Fruit fly (Drosophila melanogaster): ENCODE measurements around the gene CG32037.
A peak's percentile ranks its signal among the peaks of the same experiment; 100 is the strongest.

Gene CG32037

DNA sequence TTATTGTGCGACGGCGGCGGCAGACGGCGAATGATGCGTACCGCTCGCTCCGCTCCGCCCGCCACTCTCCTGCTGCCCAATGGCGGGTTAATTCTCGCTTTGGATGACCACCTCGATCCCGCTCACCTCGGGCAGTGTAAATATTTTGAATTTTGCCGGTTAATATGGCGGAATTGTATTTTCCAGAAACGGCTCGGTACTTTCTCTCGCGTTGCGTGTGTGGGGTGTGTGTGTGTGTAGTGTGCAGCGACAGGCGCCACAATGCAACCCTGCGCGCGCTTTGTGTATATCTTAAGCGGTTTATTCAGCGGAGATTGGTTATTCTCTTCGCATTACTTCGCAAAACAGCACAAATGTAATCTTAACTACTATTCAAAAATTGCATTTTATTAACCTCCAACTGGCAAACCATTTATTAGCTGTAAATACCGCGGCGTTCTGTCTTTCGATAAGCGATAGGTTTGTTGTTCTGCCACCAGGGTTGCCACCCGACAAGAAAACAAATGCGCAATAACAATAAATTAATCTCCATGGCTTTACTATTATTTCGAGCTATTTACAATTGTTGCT, 36.1 kb downstream of the CG32037 start, which contains the start of the genes phol and CG3552 (continued):
- TF ChIP-seq CG3163 (GFP tag; optimal IDR thresholded peaks at IDR 0.05), result no peak
- peak; percentile 61 for TF ChIP-seq abd-A (tag; optimal IDR thresholded peaks at IDR 0.05)
- TF ChIP-seq CG2116 (GFP tag; optimal IDR thresholded peaks at IDR 0.05), result peak; percentile 98
- TF ChIP-seq Nf-YA (GFP tag; IDR thresholded peaks at IDR 0.05), result no peak
- no peak for TF ChIP-seq CG7556 (GFP tag; optimal IDR thresholded peaks at IDR 0.05)
- peak; percentile 18 for TF ChIP-seq fu2 (GFP tag; optimal IDR thresholded peaks at IDR 0.05)
- peak; percentile 64 for TF ChIP-seq sens (GFP tag)
- no peak for TF ChIP-seq Ada2b (GFP tag; IDR thresholded peaks at IDR 0.05)
- no peak for TF ChIP-seq CG14014 (GFP tag; IDR thresholded peaks at IDR 0.05)
- TF ChIP-seq gsb (GFP tag; IDR thresholded peaks at IDR 0.05), result no peak
- TF ChIP-seq dm (GFP tag; optimal IDR thresholded peaks at IDR 0.05), result peak; percentile 68
- no peak for TF ChIP-seq chn (GFP tag; optimal IDR thresholded peaks at IDR 0.05)
- TF ChIP-seq Max (GFP tag; optimal IDR thresholded peaks at IDR 0.05), result no peak
- TF ChIP-seq lilli (GFP tag; optimal IDR thresholded peaks at IDR 0.05), result peak; percentile 24
- no peak for TF ChIP-seq toy (GFP tag; IDR thresholded peaks at IDR 0.05)
- peak; percentile 85 for TF ChIP-seq cg (GFP tag; optimal IDR thresholded peaks at IDR 0.05)
- TF ChIP-seq CG9609 (GFP tag; optimal IDR thresholded peaks at IDR 0.05), result no peak
- TF ChIP-seq CHES-1-like (GFP tag; optimal IDR thresholded peaks at IDR 0.05), result peak; percentile 17
- no peak for TF ChIP-seq kni (GFP tag; optimal IDR thresholded peaks at IDR 0.05)
- no peak for TF ChIP-seq tgo (GFP tag; IDR thresholded peaks at IDR 0.05)
- TF ChIP-seq CG15514 (GFP tag; optimal IDR thresholded peaks at IDR 0.05), result peak; percentile 54
- TF ChIP-seq bab2 (GFP tag; optimal IDR thresholded peaks at IDR 0.05), result peak; percentile 20
- TF ChIP-seq Dp (GFP tag; optimal IDR thresholded peaks at IDR 0.05), result peak; percentile 48
- peak; percentile 24 for TF ChIP-seq CoRest (tag; optimal IDR thresholded peaks at IDR 0.05)
- TF ChIP-seq luna (GFP tag; optimal IDR thresholded peaks at IDR 0.05), result no peak
- peak; percentile 29 for TF ChIP-seq CG12659 (GFP tag; optimal IDR thresholded peaks at IDR 0.05)
- peak; percentile 83 for TF ChIP-seq CG15479 (GFP tag; optimal IDR thresholded peaks at IDR 0.05)
- no peak for TF ChIP-seq Deaf1 (tag; optimal IDR thresholded peaks at IDR 0.05)
- TF ChIP-seq CG13624 (GFP tag; optimal IDR thresholded peaks at IDR 0.05), result peak; percentile 88
- no peak for TF ChIP-seq croc (GFP tag; conservative IDR thresholded peaks at IDR 0.05)
- peak; percentile 52; the same call in 2 of the 3 replicates for TF ChIP-seq CG14860 (GFP tag; IDR thresholded peaks at IDR 0.05; ENCODE audit: partially characterized antibody)
- no peak for TF ChIP-seq NC2α (GFP tag; optimal IDR thresholded peaks at IDR 0.05)
- TF ChIP-seq CG30403 (GFP tag; optimal IDR thresholded peaks at IDR 0.05), result peak; percentile 8
- TF ChIP-seq Sry-δ (GFP tag; optimal IDR thresholded peaks at IDR 0.05), result peak; percentile 62
- peak; percentile 35 for TF ChIP-seq lab (GFP tag; optimal IDR thresholded peaks at IDR 0.05)
- peak; percentile 3 for TF ChIP-seq hkb (optimal IDR thresholded peaks at IDR 0.05)
- TF ChIP-seq hkb (GFP tag; IDR thresholded peaks at IDR 0.05), result no peak
- peak; percentile 18 for TF ChIP-seq Abd-B (GFP tag; optimal IDR thresholded peaks at IDR 0.05)
- no peak for TF ChIP-seq Eip74EF (GFP tag; optimal IDR thresholded peaks at IDR 0.05)
- TF ChIP-seq CG34422 (GFP tag; IDR thresholded peaks at IDR 0.05), result peak; percentile 81
- TF ChIP-seq ind (GFP tag; optimal IDR thresholded peaks at IDR 0.05), result no peak
- peak; percentile 64 for TF ChIP-seq Dref (GFP tag; IDR thresholded peaks at IDR 0.05)
- TF ChIP-seq Ets65A (GFP tag), result no peak
- no peak for TF ChIP-seq Bteb2 (GFP tag; optimal IDR thresholded peaks at IDR 0.05)
- peak; percentile 29 for TF ChIP-seq CG17385 (GFP tag; optimal IDR thresholded peaks at IDR 0.05)
- TF ChIP-seq inv (GFP tag; IDR thresholded peaks at IDR 0.05; ENCODE audit: partially characterized antibody), result peak; percentile 39
- no peak for TF ChIP-seq CG17328 (GFP tag; IDR thresholded peaks at IDR 0.05)
- TF ChIP-seq chinmo (GFP tag; IDR thresholded peaks at IDR 0.05; ENCODE audit: partially characterized antibody), result 0 out of 4 replicates have a peak, but pooled peaks have one; percentile 36
- TF ChIP-seq stwl (tag; optimal IDR thresholded peaks at IDR 0.05), result peak; percentile 64
- TF ChIP-seq vfl (GFP tag; optimal IDR thresholded peaks at IDR 0.05), result peak; percentile 18
- no peak for TF ChIP-seq CTCF (GFP tag; optimal IDR thresholded peaks at IDR 0.05)
- peak; percentile 28 for TF ChIP-seq B-H2 (GFP tag; optimal IDR thresholded peaks at IDR 0.05)

All from whole organism, embryonic.